Worm (Caenorhabditis elegans) whole organism, L2 larva: ENCODE results near the gene fzo-1.

ENCODE experiments used
- C34F6.9 ChIP-seq: fragments of 150-350 bp; optimal IDR thresholded peaks from 2 replicates; lab custom pipeline; 2014; ENCODE audit warnings: missing biosample characterization, missing genetic modification characterization
- F13H6.1 ChIP-seq: sonication (generic microtip); optimal IDR thresholded peaks from 2 replicates; lab custom pipeline; 2016; ENCODE audit warnings: missing genetic modification characterization, missing compliant biosample characterization
- R02D3.7 ChIP-seq: fragments of 150-350 bp; optimal IDR thresholded peaks from 2 replicates; lab custom pipeline; 2014; ENCODE audit warnings: missing biosample characterization, missing genetic modification characterization
- Y55F3AM.14 ChIP-seq: fragments of 200-800 bp; sonication (Bioruptor generic); optimal IDR thresholded peaks from 2 replicates; lab custom pipeline; 2018; ENCODE audit warnings: mild to moderate bottlenecking, missing genetic modification characterization, missing compliant biosample characterization
- ZK546.5 ChIP-seq: sonication (generic microtip); optimal IDR thresholded peaks from 2 replicates; lab custom pipeline; 2017; ENCODE audit warnings: missing biosample characterization, missing genetic modification characterization
- ama-1 ChIP-seq: fragments of 150-350 bp; optimal IDR thresholded peaks from 2 replicates; lab custom pipeline; 2018; ENCODE audit warnings: inconsistent platforms
- ceh-82 ChIP-seq: fragments of 150-350 bp; optimal IDR thresholded peaks from 2 replicates; lab custom pipeline; 2014; ENCODE audit warnings: missing biosample characterization, missing genetic modification characterization
- dmd-4 ChIP-seq: sonication (generic microtip); optimal IDR thresholded peaks from 2 replicates; lab custom pipeline; 2017; ENCODE audit warnings: missing biosample characterization, missing genetic modification characterization
- elt-1 ChIP-seq: fragments of 150-350 bp; optimal IDR thresholded peaks from 2 replicates; lab custom pipeline; 2014; ENCODE audit warnings: missing biosample characterization, missing genetic modification characterization
- gmeb-1 ChIP-seq: fragments of 150-350 bp; optimal IDR thresholded peaks from 2 replicates; lab custom pipeline; 2014; ENCODE audit warnings: missing biosample characterization, missing genetic modification characterization
- lin-13 ChIP-seq: fragments of 150-350 bp; optimal IDR thresholded peaks from 2 replicates; lab custom pipeline; 2014; ENCODE audit warnings: missing biosample characterization, missing genetic modification reagents, missing genetic modification characterization
- lin-39 ChIP-seq: fragments of 150-350 bp; optimal IDR thresholded peaks from 2 replicates; lab custom pipeline; 2014; ENCODE audit warnings: missing biosample characterization, missing genetic modification reagents, missing genetic modification characterization
- lsy-2 ChIP-seq, 2 experiments: fragments of 150-350 bp in 1 of 2; sonication (generic microtip) in 1 of 2; optimal IDR thresholded peaks; 2 replicates each; lab custom pipeline; 2014 to 2017; ENCODE audit warnings: missing biosample characterization in 2 of 2, missing genetic modification characterization in 2 of 2
- mab-5 ChIP-seq: fragments of 150-350 bp; optimal IDR thresholded peaks from 2 replicates; lab custom pipeline; 2014; ENCODE audit warnings: missing biosample characterization, missing genetic modification characterization
- mbf-1 ChIP-seq: sonication (generic microtip); optimal IDR thresholded peaks from 2 replicates; lab custom pipeline; 2017; ENCODE audit warnings: missing biosample characterization, missing genetic modification characterization
- nhr-10 ChIP-seq: sonication (generic microtip); optimal IDR thresholded peaks from 2 replicates; lab custom pipeline; 2017; ENCODE audit warnings: missing biosample characterization, missing genetic modification characterization
- nhr-11 ChIP-seq: fragments of 150-350 bp; optimal IDR thresholded peaks from 2 replicates; lab custom pipeline; 2014; ENCODE audit warnings: missing biosample characterization, missing genetic modification characterization
- nhr-12 ChIP-seq: fragments of 150-350 bp; optimal IDR thresholded peaks from 2 replicates; lab custom pipeline; 2014; ENCODE audit warnings: missing biosample characterization, missing genetic modification characterization
- nhr-129 ChIP-seq: fragments of 150-350 bp; optimal IDR thresholded peaks from 2 replicates; lab custom pipeline; 2014; ENCODE audit warnings: missing biosample characterization, missing genetic modification characterization
- nhr-21 ChIP-seq: fragments of 150-350 bp; optimal IDR thresholded peaks from 2 replicates; lab custom pipeline; 2014; ENCODE audit warnings: missing biosample characterization, missing genetic modification characterization
- nhr-6 ChIP-seq: fragments of 150-350 bp; optimal IDR thresholded peaks from 2 replicates; lab custom pipeline; 2014; ENCODE audit warnings: missing biosample characterization, missing genetic modification characterization
- nhr-77 ChIP-seq: fragments of 150-350 bp; optimal IDR thresholded peaks from 2 replicates; lab custom pipeline; 2014; ENCODE audit warnings: missing biosample characterization, missing genetic modification characterization
- peb-1 ChIP-seq: fragments of 150-350 bp; optimal IDR thresholded peaks from 2 replicates; lab custom pipeline; 2014; ENCODE audit warnings: missing biosample characterization, missing genetic modification characterization
- sem-4 ChIP-seq: fragments of 150-350 bp; optimal IDR thresholded peaks from 2 replicates; lab custom pipeline; 2014; ENCODE audit warnings: missing biosample characterization, missing genetic modification reagents, missing genetic modification characterization
- sma-3 ChIP-seq: sonication (generic microtip); optimal IDR thresholded peaks from 2 replicates; lab custom pipeline; 2016; ENCODE audit warnings: missing genetic modification reagents, missing genetic modification characterization, missing compliant biosample characterization
- sma-9 ChIP-seq, 2 experiments: fragments of 150-350 bp in 1 of 2; sonication (generic microtip) in 1 of 2; optimal IDR thresholded peaks; 2 replicates each; lab custom pipeline; 2014 to 2016; ENCODE audit warnings: missing genetic modification characterization in 2 of 2, mild to moderate bottlenecking in 1 of 2, missing biosample characterization in 1 of 2, missing compliant biosample characterization in 1 of 2, missing genetic modification reagents in 1 of 2, moderate library complexity in 1 of 2
- unc-39 ChIP-seq: fragments of 150-350 bp; optimal IDR thresholded peaks from 2 replicates; lab custom pipeline; 2014; ENCODE audit warnings: missing biosample characterization, missing genetic modification characterization
- unc-55 ChIP-seq: fragments of 150-350 bp; sonication (generic microtip); optimal IDR thresholded peaks from 3 replicates; lab custom pipeline; 2014; ENCODE audit warnings: missing biosample characterization, missing genetic modification reagents, missing genetic modification characterization
- unc-62 ChIP-seq: fragments of 150-350 bp; optimal IDR thresholded peaks from 2 replicates; lab custom pipeline; 2014; ENCODE audit warnings: missing biosample characterization, missing genetic modification reagents, missing genetic modification characterization
- zag-1 ChIP-seq: fragments of 150-350 bp; optimal IDR thresholded peaks from 2 replicates; lab custom pipeline; 2014; ENCODE audit warnings: missing biosample characterization, missing genetic modification characterization

fzo-1 gene

DNA sequence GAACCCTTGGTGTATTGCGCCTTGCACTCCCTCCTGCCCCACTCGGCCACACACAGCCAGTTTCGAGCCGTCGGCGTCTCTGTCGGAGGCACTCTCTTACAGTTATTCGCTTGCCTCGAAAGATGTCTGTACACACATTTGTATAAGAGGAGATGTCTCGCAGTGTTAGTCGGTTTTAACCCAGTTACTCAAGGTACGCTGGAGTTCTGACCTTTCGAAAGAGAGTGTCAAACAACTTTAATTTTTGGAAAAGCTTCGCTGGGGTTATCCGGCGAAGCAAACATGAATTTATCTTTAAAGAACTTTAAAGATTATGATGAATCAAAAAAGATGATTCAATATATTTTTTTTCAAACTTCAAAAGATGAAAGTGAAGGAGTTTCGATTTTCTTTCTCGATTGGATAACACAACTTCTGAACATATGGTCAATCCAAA, 8.7 kb upstream of the fzo-1 start (continued):
- TF ChIP-seq mbf-1 (peak; percentile 64), peb-1 (tag; lab: Kevin White, UChicago) (no peak), nhr-129 (tag; lab: Kevin White, UChicago) (peak; percentile 99), nhr-10 (peak; percentile 97), nhr-12 (tag; lab: Kevin White, UChicago) (peak; percentile 59)
- TF ChIP-seq, all 48 proteins: peak for 44

DNA sequence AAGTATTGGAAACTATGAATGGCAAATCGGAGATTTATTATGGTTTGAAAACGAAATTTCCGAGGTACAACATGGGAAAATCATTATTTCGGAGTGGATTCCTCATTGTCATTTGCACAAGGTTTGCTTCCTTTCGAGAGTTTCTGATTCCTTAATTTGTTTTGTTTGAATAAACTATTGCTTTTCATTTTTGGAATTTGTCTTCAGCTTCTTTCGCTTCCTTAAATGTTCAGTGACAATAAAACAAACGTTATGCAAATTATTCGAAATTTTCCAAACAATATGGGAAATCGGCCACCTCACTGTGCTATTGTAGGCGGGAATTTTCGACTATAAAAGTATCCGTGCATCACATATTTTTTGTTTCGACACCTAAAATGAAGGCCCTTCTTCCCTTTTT, 5.9 kb upstream of the fzo-1 start, which contains the start of gene nep-25:
nep-25 (plus strand) TSS at position 375 of the 400 bp plus-strand sequence.
- TF ChIP-seq sma-3 (GFP tag; lab: Kevin White, UChicago) (no peak), elt-1 (no peak), unc-62 (no peak), zag-1 (tag; lab: Kevin White, UChicago) (no peak), ZK546.5 (tag; lab: Kevin White, UChicago) (no peak), nhr-12 (tag; lab: Kevin White, UChicago) (no peak), sma-9 (GFP tag; optimal IDR thresholded peaks at IDR 0.05; lab: Kevin White, UChicago) (no peak), sma-9 (tag; optimal IDR thresholded peaks at IDR 0.05; lab: Kevin White, UChicago) (no peak), ama-1 (lab: Kevin White, UChicago) (no peak), lsy-2 (tag; optimal IDR thresholded peaks at IDR 0.05; lab: Kevin White, UChicago) (no peak), Y55F3AM.14 (GFP tag; lab: Kevin White, UChicago) (no peak)
- TF ChIP-seq, all 48 proteins: peak for 0

DNA sequence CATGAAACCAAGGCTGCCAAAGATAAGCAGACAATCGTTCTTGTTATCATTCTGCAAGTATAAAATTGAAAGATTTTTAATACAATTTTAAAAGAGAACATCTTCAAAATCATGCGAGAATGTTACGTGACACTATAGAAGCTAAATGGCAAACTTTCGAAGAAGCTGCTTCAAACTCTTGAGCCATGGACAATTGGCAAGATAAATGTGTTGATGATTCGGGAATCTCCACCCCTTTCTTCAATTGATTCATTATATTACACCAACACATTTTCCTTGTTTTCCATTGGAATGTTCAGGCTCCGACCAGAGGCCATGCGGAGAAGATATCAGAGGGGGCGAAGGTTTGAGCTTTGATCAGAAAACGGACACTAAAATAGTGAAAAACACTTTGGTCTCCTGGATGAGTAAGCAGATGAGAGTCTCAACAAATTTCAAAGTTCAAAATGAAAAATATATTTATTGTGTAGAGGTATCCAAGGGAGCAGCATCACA, 5.1 kb upstream of the fzo-1 start, which contains the start of gene lec-5:
lec-5 (minus strand) TSS at position 51 of the 495 bp plus-strand sequence.
- TF ChIP-seq sem-4 (tag; lab: Kevin White, UChicago) (no peak), mbf-1 (no peak), sma-9 (GFP tag; optimal IDR thresholded peaks at IDR 0.05; lab: Kevin White, UChicago) (peak; percentile 60), sma-9 (tag; optimal IDR thresholded peaks at IDR 0.05; lab: Kevin White, UChicago) (no peak), nhr-129 (tag; lab: Kevin White, UChicago) (peak; percentile 45), zag-1 (tag; lab: Kevin White, UChicago) (no peak), lin-39 (tag; lab: Kevin White, UChicago) (no peak), F13H6.1 (tag; lab: Kevin White, UChicago) (peak; percentile 48), Y55F3AM.14 (GFP tag; lab: Kevin White, UChicago) (no peak), mab-5 (peak; percentile 25), nhr-11 (tag; lab: Kevin White, UChicago) (no peak), lsy-2 (tag; optimal IDR thresholded peaks at IDR 0.05; lab: Kevin White, UChicago) (peak in 1 of 2 experiments; percentile 33), nhr-6 (no peak)

DNA sequence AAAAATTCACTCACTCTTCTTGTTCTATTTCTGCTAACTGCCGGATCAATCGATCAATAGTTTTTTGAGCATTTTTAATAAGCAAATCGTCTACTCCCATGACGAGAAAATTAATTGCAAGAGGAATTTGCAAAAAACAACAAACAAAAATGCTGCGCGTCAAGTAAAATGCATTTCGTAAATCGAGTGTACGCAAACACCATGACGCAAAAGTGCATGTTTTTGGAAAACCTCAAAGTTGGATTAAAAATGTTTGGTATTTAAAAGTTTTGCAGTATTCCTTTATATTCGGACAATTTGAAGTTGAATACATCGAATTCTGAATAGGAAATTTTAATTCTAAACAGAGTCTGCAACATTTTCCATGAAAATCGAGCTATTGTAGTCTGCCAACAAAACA, 3.2 kb upstream of the fzo-1 start, which contains the start of gene ZK1248.19:
ZK1248.19 (minus strand) TSS at position 188 of the 400 bp plus-strand sequence.
- TF ChIP-seq R02D3.7 (tag; lab: Kevin White, UChicago) (peak; percentile 67), unc-55 (GFP tag; lab: Kevin White, UChicago) (peak; percentile 57), ZK546.5 (tag; lab: Kevin White, UChicago) (no peak), gmeb-1 (tag; lab: Kevin White, UChicago) (peak; percentile 34), lsy-2 (tag; optimal IDR thresholded peaks at IDR 0.05; lab: Kevin White, UChicago) (peak; percentile 4 to 63), dmd-4 (tag; lab: Kevin White, UChicago) (no peak), unc-39 (tag; lab: Kevin White, UChicago) (no peak), nhr-77 (tag; lab: Kevin White, UChicago) (no peak), nhr-21 (tag; lab: Kevin White, UChicago) (no peak), lin-13 (GFP tag; lab: Kevin White, UChicago) (no peak), nhr-129 (tag; lab: Kevin White, UChicago) (peak; percentile 44), sma-9 (GFP tag; optimal IDR thresholded peaks at IDR 0.05; lab: Kevin White, UChicago) (peak; percentile 13), sma-9 (tag; optimal IDR thresholded peaks at IDR 0.05; lab: Kevin White, UChicago) (no peak), C34F6.9 (tag; lab: Kevin White, UChicago) (peak; percentile 36)
- TF ChIP-seq, all 48 proteins: peak for 7

ce11 chrII:5838453-5838852, 2.5 kb upstream of the fzo-1 start, which contains the start of gene ZK1248.15:
ZK1248.15 (minus strand) TSS chrII:5838553.
- TF ChIP-seq lin-13 (GFP tag; lab: Kevin White, UChicago): no peak
- no peak for TF ChIP-seq zag-1 (tag; lab: Kevin White, UChicago)
- no peak for TF ChIP-seq gmeb-1 (tag; lab: Kevin White, UChicago)
- TF ChIP-seq ceh-82 (tag; lab: Kevin White, UChicago): no peak
- TF ChIP-seq sma-9 (GFP tag; optimal IDR thresholded peaks at IDR 0.05; lab: Kevin White, UChicago): no peak
- TF ChIP-seq sma-9 (tag; optimal IDR thresholded peaks at IDR 0.05; lab: Kevin White, UChicago): no peak
